Worm (Caenorhabditis elegans): Measurements from ENCODE around the gene ZC190.2.

ZC190.2 gene

DNA sequence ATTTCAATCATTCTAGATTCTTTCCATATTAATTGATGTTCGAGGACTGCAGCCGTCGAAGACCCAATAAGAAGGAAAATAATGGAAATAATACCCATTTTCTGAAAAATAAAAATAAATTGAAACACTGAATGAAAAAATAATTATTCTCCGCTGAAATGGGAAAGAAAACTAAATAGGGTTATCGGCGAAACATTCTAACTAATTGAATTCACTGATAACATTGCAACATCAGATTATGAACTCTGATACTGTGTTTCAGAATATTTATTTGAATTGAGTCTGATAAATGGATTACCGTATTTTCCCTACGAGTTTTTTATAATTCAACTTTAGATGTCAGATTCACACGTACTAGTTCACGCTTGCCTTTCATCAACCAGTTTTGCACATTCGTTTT, 38.1 kb upstream of the ZC190.2 start, which contains the start of gene asp-13:
Gene asp-13, minus strand, starts transcription at position 101 of the 400 bp plus-strand sequence.
- TF ChIP-seq F13H6.1 (tag; optimal IDR thresholded peaks at IDR 0.05) = no peak
- no peak for TF ChIP-seq hlh-13 (GFP tag; optimal IDR thresholded peaks at IDR 0.05)
- TF ChIP-seq mec-3 (tag; optimal IDR thresholded peaks at IDR 0.05; ENCODE audit: borderline replicate concordance) = no peak
- TF ChIP-seq C38D4.7 (GFP tag; optimal IDR thresholded peaks at IDR 0.05) = no peak
- no peak for TF ChIP-seq lim-6 (tag; optimal IDR thresholded peaks at IDR 0.05)
- TF ChIP-seq hlh-8 (tag; optimal IDR thresholded peaks at IDR 0.05) = no peak
- no peak for TF ChIP-seq sox-4 (tag; optimal IDR thresholded peaks at IDR 0.05)

- no peak for TF ChIP-seq hlh-13 (GFP tag; optimal IDR thresholded peaks at IDR 0.05)
- TF ChIP-seq elt-2 (tag; optimal IDR thresholded peaks at IDR 0.05) = peak; percentile 81
- no peak for TF ChIP-seq syd-9 (tag; optimal IDR thresholded peaks at IDR 0.05)
- TF ChIP-seq ama-1 (optimal IDR thresholded peaks at IDR 0.05) = no peak
These were observed 32.9 kb upstream of the ZC190.2 start for ce11 chrV:8648251-8648650.

ce11 chrV:8650365-8650764, 30.8 kb upstream of the ZC190.2 start:
- TF ChIP-seq ceh-31 (tag; optimal IDR thresholded peaks at IDR 0.05) (no peak), F13H6.1 (tag; optimal IDR thresholded peaks at IDR 0.05) (no peak), sox-2 (GFP tag; IDR thresholded peaks at IDR 0.05) (no peak), odd-2 (tag; optimal IDR thresholded peaks at IDR 0.05) (no peak), nhr-232 (tag; optimal IDR thresholded peaks at IDR 0.05) (no peak), sox-4 (tag; optimal IDR thresholded peaks at IDR 0.05) (no peak), K02D7.2 (tag; optimal IDR thresholded peaks at IDR 0.05) (no peak), dve-1 (tag; optimal IDR thresholded peaks at IDR 0.05) (no peak), pros-1 (tag; optimal IDR thresholded peaks at IDR 0.05) (no peak), ref-2 (tag; optimal IDR thresholded peaks at IDR 0.05) (no peak)

- TF ChIP-seq ttx-3 (tag; optimal IDR thresholded peaks at IDR 0.05) (no peak), dve-1 (tag; optimal IDR thresholded peaks at IDR 0.05) (peak; percentile 18), elt-2 (tag; optimal IDR thresholded peaks at IDR 0.05) (peak; percentile 98)
These were observed 30.0 kb upstream of the ZC190.2 start for ce11 chrV:8651007-8651711.

DNA sequence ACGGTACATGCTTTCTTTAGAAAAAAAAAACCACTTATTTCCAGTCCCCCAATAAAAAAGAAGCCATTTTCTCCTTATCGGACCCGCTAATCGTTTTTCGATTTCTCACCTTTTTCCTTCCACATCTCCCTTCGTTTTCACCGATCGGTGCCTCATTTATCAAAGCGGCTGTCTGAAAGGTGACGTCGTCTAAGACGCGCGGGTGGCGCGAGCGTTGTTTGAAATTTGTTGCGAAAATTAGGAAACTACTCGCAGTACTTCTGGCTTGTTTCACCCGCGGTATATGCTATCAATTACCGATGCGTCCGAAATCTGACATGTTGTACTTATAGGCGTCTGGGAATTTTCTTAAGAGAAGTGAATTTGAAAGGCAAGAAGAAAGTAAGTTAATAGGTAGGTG, 29.0 kb upstream of the ZC190.2 start:
- TF ChIP-seq nfya-1 (tag; optimal IDR thresholded peaks at IDR 0.05) = no peak
- no peak for TF ChIP-seq ceh-14 (tag; optimal IDR thresholded peaks at IDR 0.05)
- TF ChIP-seq dmd-4 (tag; optimal IDR thresholded peaks at IDR 0.05; ENCODE audit: borderline replicate concordance) = no peak
- TF ChIP-seq tbx-2 (tag; optimal IDR thresholded peaks at IDR 0.05) = no peak
- TF ChIP-seq C38D4.7 (GFP tag; optimal IDR thresholded peaks at IDR 0.05) = no peak
- no peak for TF ChIP-seq ahr-1 (tag; optimal IDR thresholded peaks at IDR 0.05)
- TF ChIP-seq ceh-24 (tag; optimal IDR thresholded peaks at IDR 0.05) = no peak
- TF ChIP-seq pros-1 (tag; optimal IDR thresholded peaks at IDR 0.05) = no peak
- no peak for TF ChIP-seq lin-11 (tag; optimal IDR thresholded peaks at IDR 0.05)
- TF ChIP-seq mec-3 (tag; optimal IDR thresholded peaks at IDR 0.05; ENCODE audit: borderline replicate concordance) = no peak
- TF ChIP-seq fkh-6 (tag; optimal IDR thresholded peaks at IDR 0.05) = no peak
- no peak for TF ChIP-seq gmeb-2 (tag; optimal IDR thresholded peaks at IDR 0.05)
- TF ChIP-seq madf-2 (tag; optimal IDR thresholded peaks at IDR 0.05) = no peak
- TF ChIP-seq hlh-8 (tag; optimal IDR thresholded peaks at IDR 0.05) = no peak
- TF ChIP-seq hlh-6 (tag; optimal IDR thresholded peaks at IDR 0.05) = no peak
- no peak for TF ChIP-seq sox-2 (GFP tag; IDR thresholded peaks at IDR 0.05)
- no peak for TF ChIP-seq pha-4 (tag; optimal IDR thresholded peaks at IDR 0.05)
- TF ChIP-seq K09A11.1 (tag; optimal IDR thresholded peaks at IDR 0.05; ENCODE audit: insufficient read depth) = no peak
